Worm (Caenorhabditis elegans): ENCODE data around the gene srpa-68.
A peak's percentile ranks its signal among the peaks of the same experiment; 100 is the strongest.

ce11 chrV:12298184-12298583 is 6.7 kb upstream of the srpa-68 start:
- TF ChIP-seq lin-11 (tag; optimal IDR thresholded peaks at IDR 0.05) (no peak), lsy-2 (tag; optimal IDR thresholded peaks at IDR 0.05) (no peak), nhr-237 (tag; optimal IDR thresholded peaks at IDR 0.05) (no peak), nhr-12 (tag; optimal IDR thresholded peaks at IDR 0.05) (no peak), elt-3 (tag; optimal IDR thresholded peaks at IDR 0.05) (no peak), ztf-4 (tag; optimal IDR thresholded peaks at IDR 0.05) (no peak), nhr-11 (tag; optimal IDR thresholded peaks at IDR 0.05) (no peak), crh-2 (tag; optimal IDR thresholded peaks at IDR 0.05) (peak; percentile 51), ama-1 (optimal IDR thresholded peaks at IDR 0.05) (no peak), zag-1 (tag; optimal IDR thresholded peaks at IDR 0.05) (no peak), ZK546.5 (tag; optimal IDR thresholded peaks at IDR 0.05) (no peak), lin-39 (tag; optimal IDR thresholded peaks at IDR 0.05) (no peak), nhr-6 (tag; optimal IDR thresholded peaks at IDR 0.05) (no peak)

Measured in whole organism, L2 larva.